Worm (Caenorhabditis elegans): ENCODE results near the gene mtpn-1.

The mtpn-1 gene

ce11 chrX:2364703-2365299 lies 42.5 kb upstream of the mtpn-1 start (continued):
- TF ChIP-seq aly-2 (tag; optimal IDR thresholded peaks at IDR 0.05) (peak; percentile 64), ceh-9 (tag; optimal IDR thresholded peaks at IDR 0.05) (no peak), nhr-77 (tag; optimal IDR thresholded peaks at IDR 0.05) (peak; percentile 94), eor-1 (tag; optimal IDR thresholded peaks at IDR 0.05) (peak in 1 of 2 experiments; percentile 48), nhr-23 (tag; optimal IDR thresholded peaks at IDR 0.05) (peak; percentile 97), ztf-4 (tag; optimal IDR thresholded peaks at IDR 0.05) (peak; percentile 70), elt-3 (tag; optimal IDR thresholded peaks at IDR 0.05) (peak; percentile 60 to 94 (median 91)), elt-1 (tag; optimal IDR thresholded peaks at IDR 0.05) (peak; percentile 48), mdl-1 (tag; optimal IDR thresholded peaks at IDR 0.05) (peak; percentile 67)

- no peak for TF ChIP-seq nhr-25 (tag; optimal IDR thresholded peaks at IDR 0.05)
- TF ChIP-seq fkh-10 (GFP tag; optimal IDR thresholded peaks at IDR 0.05) = no peak
- no peak for TF ChIP-seq lsy-12 (tag; optimal IDR thresholded peaks at IDR 0.05)
- no peak for TF ChIP-seq unc-62 (GFP tag; optimal IDR thresholded peaks at IDR 0.05)
- TF ChIP-seq pha-4 (tag; optimal IDR thresholded peaks at IDR 0.05) = no peak
- TF ChIP-seq ama-1 (optimal IDR thresholded peaks at IDR 0.05) = no peak
Measured at ce11 chrX:2365890-2366289, 41.4 kb upstream of the mtpn-1 start, which contains the start of gene T24D8.6. Gene T24D8.6, minus strand, starts transcription at chrX:2365990.

DNA sequence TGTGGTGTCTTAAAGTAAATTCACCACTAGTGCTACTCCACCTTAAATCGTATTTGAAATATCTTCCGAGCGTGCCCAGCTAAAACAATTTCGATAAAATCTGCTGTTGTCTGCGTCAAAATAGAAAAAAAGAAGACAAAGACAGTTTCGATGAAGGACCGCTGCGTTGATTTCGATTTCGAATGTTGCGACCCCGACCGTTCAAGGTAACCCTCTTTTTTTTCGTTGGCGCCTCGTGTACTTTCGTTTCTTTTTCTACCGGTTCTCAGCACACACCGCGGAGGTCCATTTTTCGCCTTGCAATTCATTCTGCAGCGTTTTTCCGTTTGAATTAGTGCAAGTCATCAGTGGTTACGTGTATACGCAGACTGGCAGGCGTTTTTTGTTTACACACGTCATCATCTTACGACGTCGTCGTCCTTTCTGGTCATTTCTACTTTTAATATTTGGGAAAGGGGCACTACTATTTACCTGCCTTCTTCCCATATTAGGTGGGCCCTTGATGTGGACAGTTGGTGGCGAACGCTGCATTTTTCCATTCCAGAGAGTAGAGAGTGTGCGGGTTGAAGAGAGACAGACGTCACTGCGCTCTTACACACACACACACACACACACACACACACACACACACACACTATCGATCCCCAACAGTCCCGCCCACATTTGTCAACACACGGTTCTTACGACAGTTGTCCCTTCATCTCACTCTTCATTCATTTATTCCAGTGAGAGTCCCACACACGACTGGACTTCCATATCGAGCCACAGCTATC lies 39.0 kb upstream of the mtpn-1 start:
- TF ChIP-seq ceh-28 (tag; optimal IDR thresholded peaks at IDR 0.05) = peak; percentile 11
- TF ChIP-seq ceh-16 (tag; optimal IDR thresholded peaks at IDR 0.05) = no peak
- TF ChIP-seq snpc-4 (tag; optimal IDR thresholded peaks at IDR 0.05) = peak; percentile 20
- peak; percentile 80 for TF ChIP-seq nhr-25 (tag; optimal IDR thresholded peaks at IDR 0.05)
- no peak for TF ChIP-seq ceh-82 (tag; optimal IDR thresholded peaks at IDR 0.05)
- peak; percentile 5 for TF ChIP-seq jun-1 (tag; optimal IDR thresholded peaks at IDR 0.05)
- TF ChIP-seq pha-4 (tag; optimal IDR thresholded peaks at IDR 0.05) = peak; percentile 79

- TF ChIP-seq ama-1 (optimal IDR thresholded peaks at IDR 0.05) (no peak), pqm-1 (tag; optimal IDR thresholded peaks at IDR 0.05) (peak; percentile 66), pha-4 (tag; optimal IDR thresholded peaks at IDR 0.05) (peak; percentile 70), elt-2 (tag; optimal IDR thresholded peaks at IDR 0.05) (peak; percentile 27), mml-1 (tag; optimal IDR thresholded peaks at IDR 0.05) (no peak)
Measured at ce11 chrX:2369073-2369472, 38.2 kb upstream of the mtpn-1 start.

DNA sequence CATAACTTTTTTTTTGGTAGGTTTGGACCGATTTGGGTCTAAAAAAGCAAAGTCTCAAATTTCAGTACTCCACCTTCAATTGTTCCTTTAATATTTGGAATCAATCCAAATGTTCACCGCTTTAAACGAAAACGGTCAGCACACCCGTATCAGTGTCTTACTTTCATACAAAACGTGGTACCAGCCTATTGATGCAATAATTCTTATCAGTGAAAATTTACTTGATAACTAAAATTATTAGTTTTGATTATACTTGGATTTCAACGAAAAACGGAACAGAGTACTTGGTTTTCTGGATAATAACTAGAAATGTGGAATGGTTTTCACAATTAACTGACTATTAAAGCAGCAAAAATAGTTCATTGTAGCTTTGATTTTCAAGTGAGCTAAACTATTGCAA lies 36.6 kb upstream of the mtpn-1 start:
- TF ChIP-seq lin-39 (tag; optimal IDR thresholded peaks at IDR 0.05) = no peak
- no peak for TF ChIP-seq nhr-28 (tag; optimal IDR thresholded peaks at IDR 0.05)
- no peak for TF ChIP-seq snpc-4 (tag; optimal IDR thresholded peaks at IDR 0.05)
- TF ChIP-seq hmg-11 (tag; optimal IDR thresholded peaks at IDR 0.05) = no peak
- peak; percentile 88 for TF ChIP-seq pqm-1 (tag; optimal IDR thresholded peaks at IDR 0.05)
- TF ChIP-seq ceh-28 (tag; optimal IDR thresholded peaks at IDR 0.05) = no peak
- no peak for TF ChIP-seq eor-1 (tag; optimal IDR thresholded peaks at IDR 0.05)
- TF ChIP-seq elt-2 (tag; optimal IDR thresholded peaks at IDR 0.05) = peak; percentile 84
- no peak for TF ChIP-seq jun-1 (tag; optimal IDR thresholded peaks at IDR 0.05)
- no peak for TF ChIP-seq lsy-12 (tag; optimal IDR thresholded peaks at IDR 0.05)
- no peak for TF ChIP-seq egl-5 (tag; optimal IDR thresholded peaks at IDR 0.05)
- no peak for TF ChIP-seq nhr-25 (tag; optimal IDR thresholded peaks at IDR 0.05)
- no peak for TF ChIP-seq nfya-1 (tag; optimal IDR thresholded peaks at IDR 0.05; ENCODE audit: insufficient read depth)
- TF ChIP-seq nhr-12 (tag; optimal IDR thresholded peaks at IDR 0.05) = no peak
- no peak for TF ChIP-seq aly-2 (tag; optimal IDR thresholded peaks at IDR 0.05)
- TF ChIP-seq nhr-76 (tag; optimal IDR thresholded peaks at IDR 0.05) = no peak
- no peak for TF ChIP-seq egl-27 (tag; optimal IDR thresholded peaks at IDR 0.05)

ce11 chrX:2372134-2372533 lies 35.1 kb upstream of the mtpn-1 start:
- TF ChIP-seq pha-4 (tag; optimal IDR thresholded peaks at IDR 0.05) (peak; percentile 18), pqm-1 (tag; optimal IDR thresholded peaks at IDR 0.05) (peak; percentile 69), elt-2 (tag; optimal IDR thresholded peaks at IDR 0.05) (peak; percentile 81), R02D3.7 (tag; optimal IDR thresholded peaks at IDR 0.05) (no peak)

Measured in whole organism, L3 larva.